Worm (Caenorhabditis elegans): ENCODE data around the gene mls-2.
A peak's percentile ranks its signal among the peaks of the same experiment; 100 is the strongest.

mls-2 gene

ce11 chrX:4794062-4794461, 32.6 kb upstream of the mls-2 start (continued):
- TF ChIP-seq dsc-1 (tag; optimal IDR thresholded peaks at IDR 0.05) (no peak), lir-3 (tag; optimal IDR thresholded peaks at IDR 0.05; ENCODE audit: poor library complexity) (no peak), swsn-7 (tag; optimal IDR thresholded peaks at IDR 0.05) (no peak), mef-2 (tag; optimal IDR thresholded peaks at IDR 0.05) (no peak), aha-1 (tag; optimal IDR thresholded peaks at IDR 0.05) (no peak), sox-4 (tag; optimal IDR thresholded peaks at IDR 0.05) (no peak), efl-1 (optimal IDR thresholded peaks at IDR 0.05) (no peak), efl-1 (GFP tag; optimal IDR thresholded peaks at IDR 0.05 in 1 of 2) (peak in 1 of 2 experiments; percentile 33), aly-2 (tag; optimal IDR thresholded peaks at IDR 0.05) (no peak), nhr-90 (tag; optimal IDR thresholded peaks at IDR 0.05; ENCODE audit: poor library complexity) (peak; percentile 36), elt-2 (tag; optimal IDR thresholded peaks at IDR 0.05) (peak; percentile 99), pqm-1 (tag; optimal IDR thresholded peaks at IDR 0.05) (peak; percentile 77), zag-1 (tag; optimal IDR thresholded peaks at IDR 0.05) (no peak), nhr-12 (tag; optimal IDR thresholded peaks at IDR 0.05) (no peak), hlh-17 (GFP tag; optimal IDR thresholded peaks at IDR 0.05; ENCODE audit: borderline replicate concordance) (no peak)

ce11 chrX:4792979-4793378, 31.5 kb upstream of the mls-2 start, which contains the start of gene F43C9.1:
F43C9.1 (plus strand) TSS chrX:4793279.
- TF ChIP-seq unc-62 (GFP tag; optimal IDR thresholded peaks at IDR 0.05) (no peak), aha-1 (tag; optimal IDR thresholded peaks at IDR 0.05) (no peak), ceh-88 (GFP tag; IDR thresholded peaks at IDR 0.05) (no peak), lin-13 (GFP tag; optimal IDR thresholded peaks at IDR 0.05) (no peak), unc-86 (tag; optimal IDR thresholded peaks at IDR 0.05) (no peak), mef-2 (tag; optimal IDR thresholded peaks at IDR 0.05) (no peak), mep-1 (tag; optimal IDR thresholded peaks at IDR 0.05) (no peak), lin-35 (GFP tag; optimal IDR thresholded peaks at IDR 0.05) (no peak), alr-1 (tag; optimal IDR thresholded peaks at IDR 0.05; ENCODE audit: borderline replicate concordance) (no peak)

ce11 chrX:4790614-4791013, 29.2 kb upstream of the mls-2 start:
- TF ChIP-seq nhr-90 (tag; optimal IDR thresholded peaks at IDR 0.05; ENCODE audit: poor library complexity), result no peak
- no peak for TF ChIP-seq pqm-1 (tag; optimal IDR thresholded peaks at IDR 0.05)
- no peak for TF ChIP-seq zip-4 (GFP tag; optimal IDR thresholded peaks at IDR 0.05)
- no peak for TF ChIP-seq ces-1 (GFP tag; optimal IDR thresholded peaks at IDR 0.05)
- TF ChIP-seq tbx-2 (tag; optimal IDR thresholded peaks at IDR 0.05), result no peak
- TF ChIP-seq sox-4 (tag; optimal IDR thresholded peaks at IDR 0.05), result no peak
- TF ChIP-seq lir-3 (tag; optimal IDR thresholded peaks at IDR 0.05; ENCODE audit: poor library complexity), result no peak
- TF ChIP-seq nhr-84 (tag; optimal IDR thresholded peaks at IDR 0.05), result no peak
- no peak for TF ChIP-seq dpl-1 (GFP tag; optimal IDR thresholded peaks at IDR 0.05)
- no peak for TF ChIP-seq fkh-10 (GFP tag; optimal IDR thresholded peaks at IDR 0.05)
- TF ChIP-seq vab-15 (tag; optimal IDR thresholded peaks at IDR 0.05), result no peak
- no peak for TF ChIP-seq lin-35 (GFP tag; optimal IDR thresholded peaks at IDR 0.05)
- no peak for TF ChIP-seq tlp-1 (tag; optimal IDR thresholded peaks at IDR 0.05)
- no peak for TF ChIP-seq C04F5.9 (tag; optimal IDR thresholded peaks at IDR 0.05)
- no peak for TF ChIP-seq nhr-11 (tag; optimal IDR thresholded peaks at IDR 0.05)
- TF ChIP-seq hpl-2 (GFP tag; optimal IDR thresholded peaks at IDR 0.05), result no peak
- no peak for TF ChIP-seq lin-39 (tag; optimal IDR thresholded peaks at IDR 0.05)
- no peak for TF ChIP-seq alr-1 (tag; optimal IDR thresholded peaks at IDR 0.05; ENCODE audit: borderline replicate concordance)

- TF ChIP-seq xbp-1 (tag; optimal IDR thresholded peaks at IDR 0.05) (peak; percentile 25), isw-1 (GFP tag; IDR thresholded peaks at IDR 0.05) (no peak), tbx-2 (tag; optimal IDR thresholded peaks at IDR 0.05) (peak; percentile 13), skn-1 (tag; optimal IDR thresholded peaks at IDR 0.05) (peak; percentile 43), ceh-63 (GFP tag; optimal IDR thresholded peaks at IDR 0.05) (no peak), nhr-76 (tag; optimal IDR thresholded peaks at IDR 0.05) (no peak), nhr-71 (tag; optimal IDR thresholded peaks at IDR 0.05) (peak; percentile 62), lir-3 (tag; optimal IDR thresholded peaks at IDR 0.05; ENCODE audit: poor library complexity) (peak; percentile 58), unc-86 (tag; optimal IDR thresholded peaks at IDR 0.05) (no peak), ceh-82 (tag; optimal IDR thresholded peaks at IDR 0.05) (peak in 1 of 3 experiments; percentile 13), nhr-84 (tag; optimal IDR thresholded peaks at IDR 0.05) (no peak), lin-15B (tag; optimal IDR thresholded peaks at IDR 0.05) (no peak), elt-2 (tag; optimal IDR thresholded peaks at IDR 0.05) (peak; percentile 15), grh-1 (GFP tag; IDR thresholded peaks at IDR 0.05) (no peak), C04F5.9 (tag; optimal IDR thresholded peaks at IDR 0.05) (no peak), nhr-90 (tag; optimal IDR thresholded peaks at IDR 0.05; ENCODE audit: poor library complexity) (peak; percentile 56), aha-1 (tag; optimal IDR thresholded peaks at IDR 0.05) (no peak), lin-13 (GFP tag; optimal IDR thresholded peaks at IDR 0.05) (no peak), elt-3 (tag; optimal IDR thresholded peaks at IDR 0.05) (peak in 1 of 6 experiments; percentile 16), dpl-1 (GFP tag; optimal IDR thresholded peaks at IDR 0.05) (peak in 1 of 3 experiments; percentile 23), C34B4.2 (tag; optimal IDR thresholded peaks at IDR 0.05) (no peak), mep-1 (tag; optimal IDR thresholded peaks at IDR 0.05) (peak; percentile 57), unc-62 (GFP tag; optimal IDR thresholded peaks at IDR 0.05) (no peak), egl-27 (tag; optimal IDR thresholded peaks at IDR 0.05) (no peak)
Measured at ce11 chrX:4788958-4789357, 27.5 kb upstream of the mls-2 start.

All from whole organism, L1 larva.